Worm (Caenorhabditis elegans) whole organism, L2 larva: ENCODE results near the gene pis-1.

Experiments
- ama-1 ChIP-seq: fragments of 150-350 bp; optimal IDR thresholded peaks from 2 replicates; lab custom pipeline; 2018; ENCODE audit warnings: inconsistent platforms
- blmp-1 ChIP-seq: sonication (generic microtip); optimal IDR thresholded peaks from 2 replicates; lab custom pipeline; 2017; ENCODE audit warnings: missing genetic modification characterization, mild to moderate bottlenecking, missing compliant biosample characterization, antibody characterized with exemption, moderate library complexity; ENCODE audit not compliant: insufficient read depth
- ceh-82 ChIP-seq: fragments of 150-350 bp; optimal IDR thresholded peaks from 2 replicates; lab custom pipeline; 2014; ENCODE audit warnings: missing biosample characterization, missing genetic modification characterization
- lin-11 ChIP-seq: fragments of 150-350 bp; sonication (generic microtip); optimal IDR thresholded peaks from 2 replicates; lab custom pipeline; 2014; ENCODE audit warnings: missing biosample characterization, missing genetic modification characterization, inconsistent platforms, mixed read lengths
- lin-13 ChIP-seq: fragments of 150-350 bp; optimal IDR thresholded peaks from 2 replicates; lab custom pipeline; 2014; ENCODE audit warnings: missing biosample characterization, missing genetic modification reagents, missing genetic modification characterization
- lsy-2 ChIP-seq, 2 experiments: fragments of 150-350 bp in 1 of 2; sonication (generic microtip) in 1 of 2; optimal IDR thresholded peaks; 2 replicates each; lab custom pipeline; 2014 to 2017; ENCODE audit warnings: missing biosample characterization in 2 of 2, missing genetic modification characterization in 2 of 2
- nhr-11 ChIP-seq: fragments of 150-350 bp; optimal IDR thresholded peaks from 2 replicates; lab custom pipeline; 2014; ENCODE audit warnings: missing biosample characterization, missing genetic modification characterization
- nhr-12 ChIP-seq: fragments of 150-350 bp; optimal IDR thresholded peaks from 2 replicates; lab custom pipeline; 2014; ENCODE audit warnings: missing biosample characterization, missing genetic modification characterization
- nhr-21 ChIP-seq: fragments of 150-350 bp; optimal IDR thresholded peaks from 2 replicates; lab custom pipeline; 2014; ENCODE audit warnings: missing biosample characterization, missing genetic modification characterization
- nhr-23 ChIP-seq: fragments of 150-350 bp; optimal IDR thresholded peaks from 2 replicates; lab custom pipeline; 2014; ENCODE audit warnings: missing biosample characterization, missing genetic modification reagents, missing genetic modification characterization
- nhr-237 ChIP-seq: fragments of 150-350 bp; optimal IDR thresholded peaks from 2 replicates; lab custom pipeline; 2014; ENCODE audit warnings: missing biosample characterization, missing genetic modification characterization
- nhr-6 ChIP-seq: fragments of 150-350 bp; optimal IDR thresholded peaks from 2 replicates; lab custom pipeline; 2014; ENCODE audit warnings: missing biosample characterization, missing genetic modification characterization
- sma-9 ChIP-seq, 2 experiments: fragments of 150-350 bp in 1 of 2; sonication (generic microtip) in 1 of 2; optimal IDR thresholded peaks; 2 replicates each; lab custom pipeline; 2014 to 2016; ENCODE audit warnings: missing genetic modification characterization in 2 of 2, mild to moderate bottlenecking in 1 of 2, missing biosample characterization in 1 of 2, missing compliant biosample characterization in 1 of 2, missing genetic modification reagents in 1 of 2, moderate library complexity in 1 of 2
- zag-1 ChIP-seq: fragments of 150-350 bp; optimal IDR thresholded peaks from 2 replicates; lab custom pipeline; 2014; ENCODE audit warnings: missing biosample characterization, missing genetic modification characterization

DNA sequence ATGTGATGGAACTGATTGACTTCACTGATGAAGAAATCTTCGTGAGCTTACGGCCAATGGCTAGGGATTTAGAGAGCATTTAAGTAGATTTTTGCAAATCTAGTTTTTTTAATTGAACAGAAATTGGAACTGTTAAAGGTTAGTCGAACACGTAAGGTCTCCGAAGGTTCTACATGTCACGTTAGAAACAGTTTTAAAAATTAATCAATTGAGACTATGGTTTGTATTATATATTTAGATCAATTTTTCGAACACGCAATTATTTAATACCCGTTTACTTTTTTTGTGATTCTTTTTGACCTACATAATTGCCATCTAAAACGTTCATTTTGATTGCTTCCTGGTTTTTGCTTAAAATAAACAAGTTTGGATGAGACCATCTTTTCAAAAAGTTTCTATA is 51.5 kb downstream of the pis-1 start, which contains the start of gene C28D4.4:
- TF ChIP-seq lin-11 (no peak), lsy-2 (tag; optimal IDR thresholded peaks at IDR 0.05; lab: Kevin White, UChicago) (no peak), nhr-23 (tag; lab: Kevin White, UChicago) (no peak), nhr-6 (no peak), sma-9 (GFP tag; optimal IDR thresholded peaks at IDR 0.05; lab: Kevin White, UChicago) (no peak), sma-9 (tag; optimal IDR thresholded peaks at IDR 0.05; lab: Kevin White, UChicago) (no peak), zag-1 (tag; lab: Kevin White, UChicago) (no peak), nhr-21 (tag; lab: Kevin White, UChicago) (no peak), ama-1 (no peak), lin-13 (no peak), ceh-82 (tag; lab: Kevin White, UChicago) (no peak), nhr-12 (tag; lab: Kevin White, UChicago) (no peak), nhr-237 (tag; lab: Kevin White, UChicago) (no peak), blmp-1 (tag; lab: Kevin White, UChicago) (no peak), nhr-11 (no peak)
